Worm (Caenorhabditis elegans) whole organism, L3 larva: ENCODE results near the gene eat-2.

Source experiments
- ceh-16 ChIP-seq: sonication (generic microtip); optimal IDR thresholded peaks from 2 replicates; lab custom pipeline; 2017; ENCODE audit warnings: missing biosample characterization, missing genetic modification characterization
- ceh-28 ChIP-seq: fragments of 150-350 bp; optimal IDR thresholded peaks from 2 replicates; lab custom pipeline; 2014; ENCODE audit warnings: missing biosample characterization, missing genetic modification reagents, missing genetic modification characterization
- ceh-82 ChIP-seq: fragments of 150-350 bp; optimal IDR thresholded peaks from 2 replicates; lab custom pipeline; 2014; ENCODE audit warnings: missing biosample characterization, missing genetic modification characterization
- ceh-9 ChIP-seq: sonication (generic microtip); optimal IDR thresholded peaks from 2 replicates; lab custom pipeline; 2018; ENCODE audit warnings: missing biosample characterization, missing genetic modification characterization
- daf-12 ChIP-seq: fragments of 150-350 bp; optimal IDR thresholded peaks from 2 replicates; lab custom pipeline; 2014; ENCODE audit warnings: missing biosample characterization, missing genetic modification reagents, missing genetic modification characterization
- egl-5 ChIP-seq: fragments of 150-350 bp; optimal IDR thresholded peaks from 2 replicates; lab custom pipeline; 2017; ENCODE audit warnings: missing biosample characterization, missing genetic modification reagents, missing genetic modification characterization, inconsistent platforms
- elt-2 ChIP-seq: sonication (generic microtip); optimal IDR thresholded peaks from 2 replicates; lab custom pipeline; 2016; ENCODE audit warnings: missing genetic modification reagents, mild to moderate bottlenecking, missing genetic modification characterization, missing compliant biosample characterization
- eor-1 ChIP-seq, 2 experiments: fragments of 150-350 bp; optimal IDR thresholded peaks; 2 replicates each; lab custom pipeline; 2014 to 2018; ENCODE audit warnings: missing biosample characterization in 2 of 2, missing genetic modification characterization in 2 of 2
- fkh-2 ChIP-seq: fragments of 150-350 bp; optimal IDR thresholded peaks from 2 replicates; lab custom pipeline; 2014; ENCODE audit warnings: missing biosample characterization, missing genetic modification reagents, missing genetic modification characterization
- hmg-11 ChIP-seq: sonication (generic microtip); optimal IDR thresholded peaks from 2 replicates; lab custom pipeline; 2016; ENCODE audit warnings: missing genetic modification characterization, missing compliant biosample characterization
- jun-1 ChIP-seq: fragments of 150-350 bp; optimal IDR thresholded peaks from 2 replicates; lab custom pipeline; 2014; ENCODE audit warnings: missing biosample characterization, missing genetic modification reagents, missing genetic modification characterization
- lin-39 ChIP-seq: fragments of 150-350 bp; optimal IDR thresholded peaks from 2 replicates; lab custom pipeline; 2018; ENCODE audit warnings: missing biosample characterization, missing genetic modification reagents, missing genetic modification characterization
- mml-1 ChIP-seq: fragments of 150-350 bp; sonication (generic microtip); optimal IDR thresholded peaks from 3 replicates; lab custom pipeline; 2014; ENCODE audit warnings: missing biosample characterization, missing genetic modification characterization
- nfya-1 ChIP-seq: sonication (generic microtip); optimal IDR thresholded peaks from 2 replicates; lab custom pipeline; 2017; ENCODE audit warnings: missing genetic modification characterization, mild to moderate bottlenecking, missing compliant biosample characterization, antibody characterized with exemption, moderate library complexity; ENCODE audit not compliant: insufficient read depth
- nhr-11 ChIP-seq: fragments of 150-350 bp; optimal IDR thresholded peaks from 2 replicates; lab custom pipeline; 2014; ENCODE audit warnings: missing biosample characterization, missing genetic modification characterization
- nhr-12 ChIP-seq: fragments of 150-350 bp; optimal IDR thresholded peaks from 2 replicates; lab custom pipeline; 2014; ENCODE audit warnings: missing biosample characterization, missing genetic modification characterization
- nhr-237 ChIP-seq: fragments of 150-350 bp; optimal IDR thresholded peaks from 2 replicates; lab custom pipeline; 2014; ENCODE audit warnings: missing biosample characterization, missing genetic modification characterization
- nhr-28 ChIP-seq: fragments of 150-350 bp; optimal IDR thresholded peaks from 2 replicates; lab custom pipeline; 2014; ENCODE audit warnings: missing biosample characterization, missing genetic modification characterization
- nhr-67 ChIP-seq: fragments of 150-350 bp; optimal IDR thresholded peaks from 2 replicates; lab custom pipeline; 2014; ENCODE audit warnings: missing biosample characterization, missing genetic modification characterization
- nhr-76 ChIP-seq: fragments of 150-350 bp; sonication (generic microtip); optimal IDR thresholded peaks from 5 replicates; lab custom pipeline; 2014; ENCODE audit warnings: missing biosample characterization, missing genetic modification characterization
- nhr-77 ChIP-seq: fragments of 150-350 bp; optimal IDR thresholded peaks from 2 replicates; lab custom pipeline; 2014; ENCODE audit warnings: missing biosample characterization, missing genetic modification characterization
- skn-1 ChIP-seq: fragments of 150-350 bp; optimal IDR thresholded peaks from 2 replicates; lab custom pipeline; 2014; ENCODE audit warnings: missing biosample characterization, missing genetic modification characterization
- snpc-4 ChIP-seq: fragments of 150-350 bp; optimal IDR thresholded peaks from 2 replicates; lab custom pipeline; 2014; ENCODE audit warnings: missing biosample characterization, missing genetic modification characterization
- tbx-2 ChIP-seq: sonication (generic microtip); optimal IDR thresholded peaks from 2 replicates; lab custom pipeline; 2016; ENCODE audit warnings: mild to moderate bottlenecking, missing genetic modification characterization, missing compliant biosample characterization
- unc-39 ChIP-seq: sonication (generic microtip); optimal IDR thresholded peaks from 4 replicates; lab custom pipeline; 2017; ENCODE audit warnings: missing biosample characterization, missing genetic modification characterization
- unc-62 ChIP-seq: fragments of 150-350 bp; sonication (generic microtip); optimal IDR thresholded peaks from 4 replicates; lab custom pipeline; 2014; ENCODE audit warnings: missing biosample characterization, missing genetic modification reagents, missing genetic modification characterization
- zag-1 ChIP-seq: fragments of 150-350 bp; optimal IDR thresholded peaks from 2 replicates; lab custom pipeline; 2014; ENCODE audit warnings: missing biosample characterization, missing genetic modification characterization
- ztf-11 ChIP-seq: fragments of 150-350 bp; optimal IDR thresholded peaks from 2 replicates; lab custom pipeline; 2014; ENCODE audit warnings: missing biosample characterization, missing genetic modification characterization
- ztf-4 ChIP-seq: fragments of 150-350 bp; optimal IDR thresholded peaks from 2 replicates; lab custom pipeline; 2014; ENCODE audit warnings: missing biosample characterization, missing genetic modification characterization

eat-2 gene

DNA sequence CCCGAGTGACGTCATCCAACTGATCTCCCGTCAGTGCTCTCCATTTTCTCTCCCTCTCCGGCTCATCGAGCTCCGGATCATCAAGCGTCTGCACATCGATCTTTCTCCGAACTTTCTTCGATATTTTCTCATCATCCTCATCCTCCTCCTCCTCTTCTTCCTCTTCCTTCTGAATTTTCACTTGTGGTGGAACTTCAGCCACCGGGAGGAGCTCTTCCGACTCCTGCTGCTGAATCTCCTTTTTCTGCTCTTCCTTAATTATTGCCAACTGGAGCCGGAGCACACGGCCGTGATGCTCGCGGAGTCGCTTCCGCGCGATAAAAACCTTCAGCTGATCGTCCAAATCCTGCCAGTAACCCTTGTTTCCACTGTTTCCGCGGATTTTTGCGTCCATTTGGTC, 35.2 kb downstream of the eat-2 start:
- TF ChIP-seq mml-1 (tag; lab: Kevin White, UChicago) (no peak), daf-12 (no peak), nhr-76 (tag; lab: Kevin White, UChicago) (no peak), ceh-82 (tag; lab: Kevin White, UChicago) (no peak), hmg-11 (tag; lab: Kevin White, UChicago) (no peak), unc-62 (GFP tag; lab: Kevin White, UChicago) (no peak), nhr-67 (tag; lab: Kevin White, UChicago) (no peak)

DNA sequence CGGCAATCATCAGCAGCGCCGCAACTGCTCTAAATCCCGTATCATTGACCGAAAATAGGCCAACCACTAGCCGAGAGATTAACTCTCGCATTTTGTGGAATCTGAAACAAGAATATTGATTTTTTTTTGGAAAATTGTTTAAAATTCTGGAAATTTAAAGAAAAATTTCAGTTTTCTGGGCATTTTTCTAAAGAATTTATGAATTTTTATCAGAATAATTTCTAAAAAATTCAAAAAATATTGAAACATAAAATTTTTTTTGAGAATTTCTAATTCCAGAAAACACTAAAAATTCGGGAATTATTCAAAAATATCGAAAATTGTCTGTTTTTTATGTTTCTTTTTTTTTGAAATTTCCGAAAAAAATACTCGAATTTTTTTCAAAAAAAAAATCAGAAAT, 38.7 kb downstream of the eat-2 start, which contains the start of gene algn-3:
TSS of gene algn-3 (minus strand) at position 101 of the 400 bp plus-strand sequence.
- TF ChIP-seq nhr-28 (tag; lab: Kevin White, UChicago), result no peak

DNA sequence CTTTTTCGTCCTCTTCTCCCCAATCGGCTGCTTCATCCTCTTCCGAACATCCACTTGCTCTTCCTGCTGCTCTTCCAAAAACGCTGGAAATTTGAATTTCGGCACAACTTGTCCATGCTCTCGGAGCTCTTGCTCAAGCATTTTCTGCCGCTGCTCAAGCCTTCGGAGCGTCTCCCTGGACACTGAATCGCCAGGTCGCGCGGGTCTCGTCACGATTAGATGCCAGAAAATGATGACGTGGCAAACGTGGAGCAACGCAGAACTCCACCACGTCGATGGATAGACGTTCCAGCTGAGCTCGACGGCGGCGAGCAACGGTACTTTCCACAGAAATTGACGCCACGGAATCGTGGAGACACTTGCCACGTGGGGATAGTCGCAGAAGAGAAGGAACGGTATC, 42.3 kb downstream of the eat-2 start:
- TF ChIP-seq unc-39 (no peak), jun-1 (no peak), ceh-16 (tag; lab: Kevin White, UChicago) (no peak), elt-2 (no peak), nhr-237 (tag; lab: Kevin White, UChicago) (no peak), ztf-11 (tag; lab: Kevin White, UChicago) (no peak), ceh-28 (tag; lab: Kevin White, UChicago) (no peak), nhr-77 (tag; lab: Kevin White, UChicago) (no peak), nhr-11 (tag; lab: Kevin White, UChicago) (no peak), snpc-4 (tag; lab: Kevin White, UChicago) (no peak), unc-62 (GFP tag; lab: Kevin White, UChicago) (no peak), egl-5 (tag; lab: Kevin White, UChicago) (no peak), eor-1 (tag; optimal IDR thresholded peaks at IDR 0.05; lab: Kevin White, UChicago) (no peak), zag-1 (tag; lab: Kevin White, UChicago) (no peak)

DNA sequence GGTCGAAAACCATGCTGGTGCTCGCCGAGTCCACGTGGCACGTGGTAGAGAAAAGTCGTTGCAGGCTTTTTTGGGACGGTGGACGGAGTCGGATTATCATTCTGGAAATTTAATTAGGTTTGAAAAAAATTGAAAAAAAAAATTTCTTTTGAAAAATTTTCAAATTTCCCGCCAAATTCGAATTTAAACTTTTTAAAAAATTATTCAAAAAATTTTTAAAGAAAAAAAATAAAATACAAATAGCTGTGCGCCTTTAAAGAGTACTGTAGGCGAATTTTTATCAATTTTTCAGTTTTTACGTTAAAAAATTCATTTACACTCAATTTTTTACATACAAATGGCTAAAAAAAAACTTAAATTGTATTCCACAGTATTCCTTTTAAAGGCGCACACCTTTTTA, 44.6 kb downstream of the eat-2 start, which contains the start of gene K09E4.3:
TSS of gene K09E4.3 (minus strand) at position 101 of the 400 bp plus-strand sequence.
- no peak for TF ChIP-seq nhr-67 (tag; lab: Kevin White, UChicago)
- no peak for TF ChIP-seq fkh-2 (tag; lab: Kevin White, UChicago)
- TF ChIP-seq tbx-2 (tag; lab: Kevin White, UChicago), result no peak
- TF ChIP-seq skn-1 (tag; lab: Kevin White, UChicago), result no peak
- no peak for TF ChIP-seq egl-5 (tag; lab: Kevin White, UChicago)
- no peak for TF ChIP-seq nhr-11 (tag; lab: Kevin White, UChicago)

DNA sequence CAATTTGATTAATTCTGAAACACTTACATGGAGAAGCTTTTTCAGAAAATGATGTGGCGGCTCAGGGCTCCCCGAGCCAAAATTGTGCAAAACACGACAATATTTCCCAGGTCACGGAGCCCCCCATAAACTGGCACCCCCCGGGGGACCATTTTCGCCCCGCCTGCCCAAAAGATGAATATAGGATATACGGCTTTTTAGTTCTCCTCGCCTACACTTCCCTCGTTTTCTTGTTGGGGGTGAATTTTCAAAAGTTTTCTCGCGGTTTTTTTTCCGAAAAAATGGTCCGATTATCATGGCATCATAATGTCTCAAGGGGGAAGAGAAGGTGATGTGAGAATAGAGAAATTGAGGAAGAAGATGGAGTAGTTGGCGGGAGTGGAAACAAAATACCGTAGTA, 49.4 kb downstream of the eat-2 start, which contains the start of gene K09E4.4:
TSS of gene K09E4.4 (minus strand) at position 101 of the 400 bp plus-strand sequence.
- TF ChIP-seq unc-39, result no peak
- peak; percentile 2 for TF ChIP-seq lin-39 (tag; lab: Kevin White, UChicago)

DNA sequence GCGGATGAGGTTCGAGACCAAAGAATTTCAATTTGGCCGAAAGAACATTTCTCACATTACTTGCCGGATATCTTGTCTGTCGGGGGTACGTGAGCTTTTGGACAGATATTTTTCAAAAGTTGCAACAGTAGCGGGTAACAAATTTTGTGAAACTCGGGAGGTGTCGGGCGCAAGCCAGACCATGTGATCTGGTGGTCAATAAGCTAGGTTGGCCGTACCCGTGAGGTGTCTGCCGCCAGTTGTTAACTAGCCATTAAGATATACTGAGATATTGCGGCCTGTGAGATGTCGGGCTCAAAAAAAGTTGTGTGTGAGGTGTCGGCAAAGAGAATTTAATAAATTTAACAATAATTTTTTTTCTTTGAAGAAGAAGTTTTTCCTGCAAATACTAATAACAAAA, 53.1 kb downstream of the eat-2 start:
- peak; percentile 40 for TF ChIP-seq snpc-4 (tag; lab: Kevin White, UChicago)
- no peak for TF ChIP-seq ceh-9 (tag; lab: Kevin White, UChicago)
- TF ChIP-seq ceh-82 (tag; lab: Kevin White, UChicago), result no peak
- no peak for TF ChIP-seq nhr-67 (tag; lab: Kevin White, UChicago)
- TF ChIP-seq nhr-12, result no peak
- TF ChIP-seq nhr-11 (tag; lab: Kevin White, UChicago), result no peak
- no peak for TF ChIP-seq nfya-1 (tag; lab: Kevin White, UChicago)
- TF ChIP-seq ztf-4, result no peak
